Fruit fly (Drosophila melanogaster): ENCODE measurements around the gene Nckx30C.

Gene Nckx30C

DNA sequence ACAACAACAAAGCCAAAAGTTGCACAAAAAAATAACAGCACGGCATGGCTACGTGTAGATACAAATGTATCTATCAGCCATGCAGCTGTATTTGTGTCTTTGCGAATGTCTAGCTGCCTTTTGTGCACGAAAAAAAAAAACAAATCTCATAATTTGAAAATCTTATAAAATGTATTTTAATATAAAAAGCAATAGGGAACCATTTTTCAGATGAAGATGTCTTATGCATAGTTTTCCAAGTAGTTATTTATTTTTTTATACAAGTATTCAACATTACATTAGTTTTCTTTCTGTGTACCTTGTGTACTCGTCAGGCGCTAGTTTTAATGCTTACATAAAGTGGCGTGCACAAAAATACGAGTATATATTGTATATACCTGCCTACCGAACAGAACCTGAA lies 76.9 kb downstream of the Nckx30C start (continued):
- TF ChIP-seq CG6808 (GFP tag; optimal IDR thresholded peaks at IDR 0.05), result no peak
- peak; percentile 85 for TF ChIP-seq CG11294 (GFP tag; IDR thresholded peaks at IDR 0.05)
- TF ChIP-seq dsx (GFP tag; optimal IDR thresholded peaks at IDR 0.05; ENCODE audit: poor library complexity, severe bottlenecking), result no peak
- TF ChIP-seq CG16779 (tag; optimal IDR thresholded peaks at IDR 0.05), result no peak
- no peak for TF ChIP-seq spab (GFP tag; optimal IDR thresholded peaks at IDR 0.05)
- TF ChIP-seq CG15336 (GFP tag; IDR thresholded peaks at IDR 0.05), result peak; percentile 88
- no peak for TF ChIP-seq fd59A (GFP tag; optimal IDR thresholded peaks at IDR 0.05)
- TF ChIP-seq Met (GFP tag; optimal IDR thresholded peaks at IDR 0.05), result no peak
- TF ChIP-seq CG8119 (GFP tag; IDR thresholded peaks at IDR 0.05), result peak; percentile 80; the same call in 2 of the 3 replicates
- TF ChIP-seq CG6163 (GFP tag; IDR thresholded peaks at IDR 0.05), result peak; percentile 77
- peak; percentile 21 for TF ChIP-seq achi (GFP tag; optimal IDR thresholded peaks at IDR 0.05)
- TF ChIP-seq Sox14 (GFP tag; optimal IDR thresholded peaks at IDR 0.05), result no peak
- TF ChIP-seq net (GFP tag; optimal IDR thresholded peaks at IDR 0.05), result peak; percentile 11

DNA sequence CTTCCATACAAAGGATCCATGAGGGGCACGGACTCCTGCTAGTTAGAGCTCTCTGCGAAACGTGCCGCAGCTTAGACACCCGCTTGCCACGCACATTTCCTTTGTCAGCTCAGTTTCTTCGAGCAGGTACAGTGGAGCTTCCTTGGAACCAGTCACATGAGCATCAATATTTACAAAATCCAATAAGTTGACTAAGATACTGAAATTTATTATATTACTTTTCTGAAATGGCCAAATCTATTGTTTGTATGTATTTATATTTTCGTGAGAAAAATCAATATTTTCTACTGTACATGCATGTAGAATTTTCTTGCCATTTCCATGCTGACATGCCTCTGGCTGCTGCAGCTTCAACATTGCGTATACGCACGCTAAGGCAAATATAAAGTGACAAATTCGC lies 83.3 kb downstream of the Nckx30C start:
- 0 out of 3 replicates have a peak, but pooled peaks have one; percentile 7 for TF ChIP-seq eg (GFP tag; IDR thresholded peaks at IDR 0.05)
- no peak for TF ChIP-seq CG6808 (GFP tag; optimal IDR thresholded peaks at IDR 0.05)
- TF ChIP-seq Eip78C (GFP tag), result peak; percentile 26
- no peak for TF ChIP-seq Hr39 (GFP tag; optimal IDR thresholded peaks at IDR 0.05)
- TF ChIP-seq vri (GFP tag; optimal IDR thresholded peaks at IDR 0.05), result no peak

Measured in whole organism, prepupa.